Fruit fly (Drosophila melanogaster): ENCODE measurements around the gene CG13318.

DNA sequence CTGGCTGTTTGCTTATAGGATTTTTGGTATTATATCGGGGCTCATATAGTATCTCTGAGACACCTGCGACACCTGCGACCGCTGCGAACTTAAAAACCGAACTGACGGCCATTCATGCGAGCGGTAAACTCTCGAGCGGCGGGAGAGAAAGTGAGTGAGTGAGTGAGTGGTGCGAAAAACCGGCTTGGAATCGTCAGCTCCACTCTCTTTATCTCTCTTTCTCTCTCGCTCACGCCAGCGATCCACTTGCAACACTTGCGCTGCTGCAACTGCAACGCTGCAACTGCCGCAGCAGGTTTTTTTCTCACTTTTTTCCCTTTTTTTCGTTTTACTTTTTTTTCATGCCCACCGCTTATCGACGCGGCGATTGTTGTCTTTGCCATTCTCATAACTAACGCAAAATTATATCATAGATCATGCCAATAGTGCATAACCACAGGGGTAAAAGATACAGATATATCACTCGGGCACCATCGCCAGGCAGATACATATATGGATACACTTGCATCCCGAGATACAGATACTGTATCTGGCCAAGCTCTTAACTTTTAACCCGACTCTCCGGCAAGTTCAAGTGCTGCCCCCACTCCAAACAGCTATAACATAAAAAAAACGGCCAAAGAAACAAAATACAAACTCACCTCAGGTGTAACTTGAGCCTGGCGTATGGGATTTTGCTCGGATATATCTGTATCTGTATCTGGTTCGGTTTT lies 20.1 kb upstream of the CG13318 start:
- TF ChIP-seq EcR (GFP tag; optimal IDR thresholded peaks at IDR 0.05) = no peak
- no peak for TF ChIP-seq psq (optimal IDR thresholded peaks at IDR 0.05)
- peak; percentile 39 for TF ChIP-seq pan (optimal IDR thresholded peaks at IDR 0.05)
- TF ChIP-seq Dll (optimal IDR thresholded peaks at IDR 0.05) = peak; percentile 16

Data from whole organism.